Worm (Caenorhabditis elegans) whole organism, midembryonic: ENCODE measurements around the gene lys-7.
A peak's percentile ranks its signal among the peaks of the same experiment; 100 is the strongest.
"Not testable (repeated sequence)": the region's sequence is repeated elsewhere in the genome, so short reads cannot be mapped to it uniquely, and the experiment has no call there.

Experiments
- T22C8.4 ChIP-seq: fragments of 200-800 bp; sonication (Bioruptor generic); IDR thresholded peaks from 2 replicates; pipeline ENCODE4 v1.3.6; 2022; ENCODE audit warnings: missing genetic modification characterization, missing compliant biosample characterization
- cog-1 ChIP-seq: sonication (generic microtip); optimal IDR thresholded peaks from 2 replicates; lab custom pipeline; 2016; ENCODE audit warnings: missing genetic modification characterization, missing compliant biosample characterization
- flt-1 ChIP-seq: fragments of 200-800 bp; sonication (Bioruptor generic); IDR thresholded peaks from 2 replicates; pipeline ENCODE4 v1.3.6; 2022; ENCODE audit warnings: missing genetic modification characterization, missing compliant biosample characterization
- klf-2 ChIP-seq: fragments of 200-800 bp; sonication (Bioruptor generic); conservative IDR thresholded peaks from 2 replicates; pipeline ENCODE4 v1.3.6; 2022; ENCODE audit warnings: missing genetic modification reagents, missing genetic modification characterization, missing compliant biosample characterization
- med-1 ChIP-seq: sonication (generic microtip); optimal IDR thresholded peaks from 2 replicates; lab custom pipeline; 2017; ENCODE audit warnings: missing genetic modification characterization, mild to moderate bottlenecking, missing compliant biosample characterization, antibody characterized with exemption, missing genetic modification reagents; ENCODE audit not compliant: insufficient read depth
- ref-1 ChIP-seq: fragments of 200-800 bp; sonication (Bioruptor generic); conservative IDR thresholded peaks from 2 replicates; pipeline ENCODE4 v1.3.6; 2022; ENCODE audit warnings: missing genetic modification reagents, missing genetic modification characterization, missing compliant biosample characterization
- tab-1 ChIP-seq: fragments of 200-800 bp; sonication (Bioruptor generic); IDR thresholded peaks from 2 replicates; pipeline ENCODE4 v1.3.6; 2022; ENCODE audit warnings: missing genetic modification characterization, missing compliant biosample characterization
- ztf-23 ChIP-seq: fragments of 200-800 bp; sonication (Bioruptor generic); IDR thresholded peaks from 2 replicates; pipeline ENCODE4 v1.3.6; 2022; ENCODE audit warnings: missing genetic modification reagents, missing genetic modification characterization, missing compliant biosample characterization
- ztf-29 ChIP-seq: fragments of 200-800 bp; sonication (Bioruptor generic); IDR thresholded peaks from 2 replicates; pipeline ENCODE4 v1.3.6; 2022; ENCODE audit warnings: missing genetic modification reagents, missing genetic modification characterization, missing compliant biosample characterization

ce11 chrV:3520412-3520811 is 38.0 kb upstream of the lys-7 start:
- TF ChIP-seq ref-1 (GFP tag; lab: Robert Waterston, UW); tab-1 (GFP tag; lab: Robert Waterston, UW); med-1; klf-2 (GFP tag; lab: Robert Waterston, UW); ztf-29 (GFP tag; lab: Robert Waterston, UW); T22C8.4 (GFP tag; lab: Robert Waterston, UW); cog-1 (tag; lab: Kevin White, UChicago); ztf-23 (GFP tag; lab: Robert Waterston, UW): not testable (repeated sequence)
- peak; percentile 65; the same call in 1 of the 2 replicates for TF ChIP-seq flt-1
